Worm (Caenorhabditis elegans) whole organism, L3 larva: ENCODE data around the gene ufc-1.

Source experiments
- R02D3.7 ChIP-seq: fragments of 150-350 bp; optimal IDR thresholded peaks from 2 replicates; lab custom pipeline; 2014; ENCODE audit warnings: missing biosample characterization, missing genetic modification characterization
- ZK546.5 ChIP-seq: sonication (generic microtip); optimal IDR thresholded peaks from 2 replicates; lab custom pipeline; 2017; ENCODE audit warnings: missing biosample characterization, missing genetic modification characterization
- aly-2 ChIP-seq: fragments of 150-350 bp; optimal IDR thresholded peaks from 2 replicates; lab custom pipeline; 2014; ENCODE audit warnings: missing biosample characterization, missing genetic modification characterization
- ceh-82 ChIP-seq: fragments of 150-350 bp; optimal IDR thresholded peaks from 2 replicates; lab custom pipeline; 2014; ENCODE audit warnings: missing biosample characterization, missing genetic modification characterization
- ceh-9 ChIP-seq: sonication (generic microtip); optimal IDR thresholded peaks from 2 replicates; lab custom pipeline; 2018; ENCODE audit warnings: missing biosample characterization, missing genetic modification characterization
- daf-12 ChIP-seq: fragments of 150-350 bp; optimal IDR thresholded peaks from 2 replicates; lab custom pipeline; 2014; ENCODE audit warnings: missing biosample characterization, missing genetic modification reagents, missing genetic modification characterization
- egl-27 ChIP-seq: sonication (generic microtip); optimal IDR thresholded peaks from 4 replicates; lab custom pipeline; 2017; ENCODE audit warnings: missing biosample characterization, missing genetic modification reagents, missing genetic modification characterization
- elt-1 ChIP-seq: fragments of 150-350 bp; optimal IDR thresholded peaks from 2 replicates; lab custom pipeline; 2014; ENCODE audit warnings: missing biosample characterization, missing genetic modification characterization
- elt-2 ChIP-seq: sonication (generic microtip); optimal IDR thresholded peaks from 2 replicates; lab custom pipeline; 2016; ENCODE audit warnings: missing genetic modification reagents, mild to moderate bottlenecking, missing genetic modification characterization, missing compliant biosample characterization
- elt-3 ChIP-seq, 3 experiments: fragments of 150-350 bp in 1 of 3; sonication (generic microtip) in 2 of 3; optimal IDR thresholded peaks; 2 replicates in 2 of 3; 4 replicates in 1 of 3; lab custom pipeline; 2014 to 2017; ENCODE audit warnings: missing biosample characterization in 3 of 3, missing genetic modification characterization in 3 of 3
- eor-1 ChIP-seq, 2 experiments: fragments of 150-350 bp; optimal IDR thresholded peaks; 2 replicates each; lab custom pipeline; 2014 to 2018; ENCODE audit warnings: missing biosample characterization in 2 of 2, missing genetic modification characterization in 2 of 2
- fkh-10 ChIP-seq: sonication (generic microtip); optimal IDR thresholded peaks from 2 replicates; lab custom pipeline; 2017; ENCODE audit warnings: missing biosample characterization, missing genetic modification reagents, missing genetic modification characterization
- fkh-2 ChIP-seq: fragments of 150-350 bp; optimal IDR thresholded peaks from 2 replicates; lab custom pipeline; 2014; ENCODE audit warnings: missing biosample characterization, missing genetic modification reagents, missing genetic modification characterization
- fos-1 ChIP-seq: fragments of 150-350 bp; optimal IDR thresholded peaks from 2 replicates; lab custom pipeline; 2014; ENCODE audit warnings: missing biosample characterization, missing genetic modification characterization
- lin-15B ChIP-seq: fragments of 150-350 bp; optimal IDR thresholded peaks from 2 replicates; lab custom pipeline; 2014; ENCODE audit warnings: missing biosample characterization, missing genetic modification characterization
- lin-39 ChIP-seq: fragments of 150-350 bp; optimal IDR thresholded peaks from 2 replicates; lab custom pipeline; 2018; ENCODE audit warnings: missing biosample characterization, missing genetic modification reagents, missing genetic modification characterization
- lsy-12 ChIP-seq: sonication (generic microtip); optimal IDR thresholded peaks from 2 replicates; lab custom pipeline; 2016; ENCODE audit warnings: mild to moderate bottlenecking, missing genetic modification characterization, missing compliant biosample characterization
- mdl-1 ChIP-seq: fragments of 150-350 bp; optimal IDR thresholded peaks from 2 replicates; lab custom pipeline; 2014; ENCODE audit warnings: missing biosample characterization, missing genetic modification characterization
- nfya-1 ChIP-seq: sonication (generic microtip); optimal IDR thresholded peaks from 2 replicates; lab custom pipeline; 2017; ENCODE audit warnings: missing genetic modification characterization, mild to moderate bottlenecking, missing compliant biosample characterization, antibody characterized with exemption, moderate library complexity; ENCODE audit not compliant: insufficient read depth
- nhr-23 ChIP-seq: fragments of 150-350 bp; optimal IDR thresholded peaks from 2 replicates; lab custom pipeline; 2014; ENCODE audit warnings: missing biosample characterization, missing genetic modification reagents, missing genetic modification characterization
- nhr-237 ChIP-seq: fragments of 150-350 bp; optimal IDR thresholded peaks from 2 replicates; lab custom pipeline; 2014; ENCODE audit warnings: missing biosample characterization, missing genetic modification characterization
- nhr-28 ChIP-seq: fragments of 150-350 bp; optimal IDR thresholded peaks from 2 replicates; lab custom pipeline; 2014; ENCODE audit warnings: missing biosample characterization, missing genetic modification characterization
- nhr-43 ChIP-seq: sonication (generic microtip); optimal IDR thresholded peaks from 2 replicates; lab custom pipeline; 2016; ENCODE audit warnings: mild to moderate bottlenecking, missing genetic modification characterization, missing compliant biosample characterization; ENCODE audit not compliant: poor library complexity, severe bottlenecking
- nhr-67 ChIP-seq: fragments of 150-350 bp; optimal IDR thresholded peaks from 2 replicates; lab custom pipeline; 2014; ENCODE audit warnings: missing biosample characterization, missing genetic modification characterization
- nhr-76 ChIP-seq: fragments of 150-350 bp; sonication (generic microtip); optimal IDR thresholded peaks from 5 replicates; lab custom pipeline; 2014; ENCODE audit warnings: missing biosample characterization, missing genetic modification characterization
- nhr-77 ChIP-seq: fragments of 150-350 bp; optimal IDR thresholded peaks from 2 replicates; lab custom pipeline; 2014; ENCODE audit warnings: missing biosample characterization, missing genetic modification characterization
- pha-4 ChIP-seq: fragments of 150-350 bp; optimal IDR thresholded peaks from 2 replicates; lab custom pipeline; 2014; ENCODE audit warnings: missing biosample characterization, missing genetic modification reagents, missing genetic modification characterization
- skn-1 ChIP-seq: fragments of 150-350 bp; optimal IDR thresholded peaks from 2 replicates; lab custom pipeline; 2014; ENCODE audit warnings: missing biosample characterization, missing genetic modification characterization
- snpc-4 ChIP-seq: fragments of 150-350 bp; optimal IDR thresholded peaks from 2 replicates; lab custom pipeline; 2014; ENCODE audit warnings: missing biosample characterization, missing genetic modification characterization
- tbx-2 ChIP-seq: sonication (generic microtip); optimal IDR thresholded peaks from 2 replicates; lab custom pipeline; 2016; ENCODE audit warnings: mild to moderate bottlenecking, missing genetic modification characterization, missing compliant biosample characterization
- unc-39 ChIP-seq: sonication (generic microtip); optimal IDR thresholded peaks from 4 replicates; lab custom pipeline; 2017; ENCODE audit warnings: missing biosample characterization, missing genetic modification characterization
- unc-62 ChIP-seq: fragments of 150-350 bp; sonication (generic microtip); optimal IDR thresholded peaks from 4 replicates; lab custom pipeline; 2014; ENCODE audit warnings: missing biosample characterization, missing genetic modification reagents, missing genetic modification characterization
- ztf-11 ChIP-seq: fragments of 150-350 bp; optimal IDR thresholded peaks from 2 replicates; lab custom pipeline; 2014; ENCODE audit warnings: missing biosample characterization, missing genetic modification characterization
- ztf-4 ChIP-seq: fragments of 150-350 bp; optimal IDR thresholded peaks from 2 replicates; lab custom pipeline; 2014; ENCODE audit warnings: missing biosample characterization, missing genetic modification characterization

Gene ufc-1

ce11 chrIII:9335076-9335475, 3.8 kb downstream of the ufc-1 start:
- TF ChIP-seq daf-12 (tag; lab: Kevin White, UChicago) (no peak), nhr-23 (tag; lab: Kevin White, UChicago) (peak; percentile 26)

ce11 chrIII:9336807-9337206, 5.5 kb downstream of the ufc-1 start:
- no peak for TF ChIP-seq tbx-2 (tag; lab: Kevin White, UChicago)
- TF ChIP-seq snpc-4, result no peak
- no peak for TF ChIP-seq mdl-1 (tag; lab: Kevin White, UChicago)
- TF ChIP-seq lin-15B (tag; lab: Kevin White, UChicago), result no peak
- TF ChIP-seq nhr-77 (tag; lab: Kevin White, UChicago), result no peak
- no peak for TF ChIP-seq eor-1 (tag; optimal IDR thresholded peaks at IDR 0.05; lab: Kevin White, UChicago)
- TF ChIP-seq fos-1 (tag; lab: Kevin White, UChicago), result no peak
- TF ChIP-seq nhr-67 (tag; lab: Kevin White, UChicago), result no peak
- no peak for TF ChIP-seq skn-1 (tag; lab: Kevin White, UChicago)
- no peak for TF ChIP-seq nhr-23 (tag; lab: Kevin White, UChicago)
- no peak for TF ChIP-seq nhr-28 (tag; lab: Kevin White, UChicago)
- TF ChIP-seq nfya-1 (tag; lab: Kevin White, UChicago), result no peak
- no peak for TF ChIP-seq ztf-4
- no peak for TF ChIP-seq nhr-237 (tag; lab: Kevin White, UChicago)
- TF ChIP-seq ztf-11 (tag; lab: Kevin White, UChicago), result no peak
- no peak for TF ChIP-seq pha-4 (tag; lab: Kevin White, UChicago)

ce11 chrIII:9337968-9338367, 6.7 kb downstream of the ufc-1 start:
- TF ChIP-seq aly-2 (tag; lab: Kevin White, UChicago) (no peak), lin-15B (tag; lab: Kevin White, UChicago) (no peak), fos-1 (tag; lab: Kevin White, UChicago) (no peak), ceh-9 (tag; lab: Kevin White, UChicago) (no peak), nhr-43 (tag; lab: Kevin White, UChicago) (no peak), lsy-12 (no peak), ztf-11 (tag; lab: Kevin White, UChicago) (no peak), ZK546.5 (no peak), fkh-10 (no peak), fkh-2 (tag; lab: Kevin White, UChicago) (no peak), nhr-76 (tag; lab: Kevin White, UChicago) (no peak)

ce11 chrIII:9340025-9340424, 8.7 kb downstream of the ufc-1 start:
- no peak for TF ChIP-seq R02D3.7 (tag; lab: Kevin White, UChicago)
- no peak for TF ChIP-seq ceh-82

- TF ChIP-seq unc-39 (tag; lab: Kevin White, UChicago) (no peak), nhr-77 (tag; lab: Kevin White, UChicago) (no peak), elt-2 (tag; lab: Kevin White, UChicago) (no peak), elt-1 (tag; lab: Kevin White, UChicago) (no peak), elt-3 (tag; optimal IDR thresholded peaks at IDR 0.05; lab: Kevin White, UChicago) (no peak), unc-62 (GFP tag; lab: Kevin White, UChicago) (no peak)
- TF ChIP-seq, all 47 proteins: peak for 0
These were observed 13.0 kb downstream of the ufc-1 start, which contains the start of gene emb-9 for ce11 chrIII:9344347-9344746. Gene emb-9 (minus strand): TSS chrIII:9344447.

ce11 chrIII:9346114-9346513, 14.8 kb downstream of the ufc-1 start:
- no peak for TF ChIP-seq elt-1 (tag; lab: Kevin White, UChicago)
- no peak for TF ChIP-seq egl-27 (tag; lab: Kevin White, UChicago)
- no peak for TF ChIP-seq pha-4 (tag; lab: Kevin White, UChicago)
- no peak for TF ChIP-seq lin-15B (tag; lab: Kevin White, UChicago)
- TF ChIP-seq lin-39 (tag; lab: Kevin White, UChicago), result peak; percentile 75
